Fruit fly (Drosophila melanogaster) whole organism, embryonic: ENCODE measurements around the gene CG31538.
A peak's percentile ranks its signal among the peaks of the same experiment; 100 is the strongest.

Source experiments
- Adf1 ChIP-seq: fragments of 200-800 bp; sonication (Bioruptor generic); IDR thresholded peaks from 2 replicates; pipeline ENCODE4 v1.3.6; 2022; ENCODE audit warnings: missing biosample characterization, missing genetic modification characterization
- CG10654 ChIP-seq: fragments of 200-800 bp; sonication (Bioruptor generic); optimal IDR thresholded peaks from 2 replicates; lab custom pipeline; 2016; ENCODE audit warnings: missing biosample characterization, missing genetic modification characterization
- CG11456 ChIP-seq: fragments of 200-800 bp; sonication (Bioruptor generic); IDR thresholded peaks from 3 replicates; pipeline ENCODE4 v1.3.6; 2022; ENCODE audit warnings: missing biosample characterization, missing genetic modification characterization
- CG12104 ChIP-seq: fragments of 200-800 bp; sonication (Bioruptor generic); optimal IDR thresholded peaks from 3 replicates; lab custom pipeline; 2016; ENCODE audit warnings: missing biosample characterization, missing genetic modification characterization
- CG12155 ChIP-seq: fragments of 200-800 bp; sonication (Bioruptor generic); optimal IDR thresholded peaks from 3 replicates; lab custom pipeline; 2016; ENCODE audit warnings: missing biosample characterization, missing genetic modification characterization
- CG15514 ChIP-seq: fragments of 200-800 bp; sonication (Bioruptor generic); optimal IDR thresholded peaks from 3 replicates; lab custom pipeline; 2017; ENCODE audit warnings: missing biosample characterization, missing genetic modification characterization, mild to moderate bottlenecking, moderate library complexity, missing genetic modification reagents
- CG17186 ChIP-seq: fragments of 200-800 bp; sonication (Bioruptor generic); optimal IDR thresholded peaks from 3 replicates; lab custom pipeline; 2017; ENCODE audit warnings: missing biosample characterization, missing genetic modification reagents, missing genetic modification characterization
- CG17385 ChIP-seq: fragments of 200-800 bp; sonication (Bioruptor generic); optimal IDR thresholded peaks from 3 replicates; lab custom pipeline; 2018; ENCODE audit warnings: missing biosample characterization, mild to moderate bottlenecking, missing genetic modification characterization
- CG17612 ChIP-seq: fragments of 200-800 bp; sonication (Bioruptor generic); IDR thresholded peaks from 2 replicates; pipeline ENCODE4 v1.3.6; 2022; ENCODE audit warnings: missing biosample characterization, missing genetic modification characterization
- CG17912 ChIP-seq: fragments of 200-800 bp; sonication (Bioruptor generic); optimal IDR thresholded peaks from 2 replicates; lab custom pipeline; 2018; ENCODE audit warnings: missing biosample characterization, mild to moderate bottlenecking, missing genetic modification characterization
- CG3065 ChIP-seq: fragments of 200-800 bp; sonication (Bioruptor generic); optimal IDR thresholded peaks from 2 replicates; lab custom pipeline; 2016; ENCODE audit warnings: missing biosample characterization, missing genetic modification characterization
- CG5953 ChIP-seq: fragments of 200-800 bp; sonication (Bioruptor generic); IDR thresholded peaks from 2 replicates; pipeline ENCODE4 v1.3.6; 2022; ENCODE audit warnings: missing biosample characterization, missing genetic modification characterization
- CG8089 ChIP-seq: fragments of 200-800 bp; sonication (Bioruptor generic); optimal IDR thresholded peaks from 3 replicates; lab custom pipeline; 2016; ENCODE audit warnings: missing biosample characterization, missing genetic modification characterization
- CG8290 ChIP-seq, 3 experiments: fragments of 200-800 bp; sonication (Bioruptor generic); optimal IDR thresholded peaks; 2 replicates each; lab custom pipeline; 2016 to 2019; ENCODE audit warnings: missing biosample characterization in 3 of 3, missing genetic modification characterization in 3 of 3, mild to moderate bottlenecking in 2 of 3, moderate library complexity in 1 of 3
- CG8478 ChIP-seq: fragments of >200 bp; optimal IDR thresholded peaks from 2 replicates; lab custom pipeline; 2018
- Elba2 ChIP-seq: fragments of 200-800 bp; sonication (Bioruptor generic); optimal IDR thresholded peaks from 3 replicates; lab custom pipeline; 2016; ENCODE audit warnings: missing biosample characterization, missing genetic modification characterization
- Ets65A ChIP-seq: fragments of 200-800 bp; sonication (Bioruptor generic); peaks from one replicate; lab custom pipeline; 2016; ENCODE audit warnings: missing biosample characterization, missing genetic modification characterization
- Hr78 ChIP-seq, 2 experiments: fragments of 200-800 bp in 1 of 2; fragments of >200 bp in 1 of 2; sonication (Bioruptor generic) in 1 of 2; optimal IDR thresholded peaks; 2 replicates each; lab custom pipeline; 2017 to 2019; ENCODE audit warnings: missing biosample characterization in 2 of 2, missing genetic modification characterization in 2 of 2, mild to moderate bottlenecking in 1 of 2, moderate library complexity in 1 of 2
- NK7.1 ChIP-seq: fragments of 200-800 bp; sonication (Bioruptor generic); optimal IDR thresholded peaks from 3 replicates; lab custom pipeline; 2016; ENCODE audit warnings: missing biosample characterization, missing genetic modification characterization
- NfI ChIP-seq: fragments of 200-800 bp; sonication (Bioruptor generic); optimal IDR thresholded peaks from 3 replicates; lab custom pipeline; 2018; ENCODE audit warnings: missing biosample characterization, mild to moderate bottlenecking, missing genetic modification characterization, moderate library complexity
- Pdp1 ChIP-seq, 2 experiments: fragments of 200-800 bp; sonication (Bioruptor generic); optimal IDR thresholded peaks; 3 replicates each; lab custom pipeline; 2016; ENCODE audit warnings: missing biosample characterization in 2 of 2, missing genetic modification characterization in 2 of 2, mild to moderate bottlenecking in 1 of 2, moderate library complexity in 1 of 2
- Six4 ChIP-seq: fragments of 200-800 bp; sonication (Bioruptor generic); optimal IDR thresholded peaks from 2 replicates; lab custom pipeline; 2016; ENCODE audit warnings: missing biosample characterization, missing genetic modification characterization
- Sry-β ChIP-seq: fragments of 200-800 bp; sonication (Bioruptor generic); optimal IDR thresholded peaks from 2 replicates; lab custom pipeline; 2018; ENCODE audit warnings: missing biosample characterization, mild to moderate bottlenecking, missing genetic modification characterization, moderate library complexity
- Trl ChIP-seq, 3 experiments: fragments of >200 bp in 2 of 3; fragments of 200-800 bp in 1 of 3; sonication (Bioruptor generic) in 1 of 3; optimal IDR thresholded peaks; 2 replicates in 1 of 3; 3 replicates in 2 of 3; lab custom pipeline; 2016 to 2017; ENCODE audit warnings: missing biosample characterization in 1 of 3, missing genetic modification characterization in 1 of 3
- Xrp1 ChIP-seq: fragments of 200-800 bp; sonication (Bioruptor generic); IDR thresholded peaks from 2 replicates; pipeline ENCODE4 v1.3.6; 2022; ENCODE audit warnings: missing biosample characterization, missing genetic modification characterization
- al ChIP-seq: fragments of 200-800 bp; sonication (Bioruptor generic); IDR thresholded peaks from 2 replicates; pipeline ENCODE4 v1.3.6; 2022; ENCODE audit warnings: missing biosample characterization, missing genetic modification characterization
- ap ChIP-seq: fragments of 200-800 bp; sonication (Bioruptor generic); IDR thresholded peaks from 2 replicates; pipeline ENCODE4 v1.3.6; 2022; ENCODE audit warnings: missing biosample characterization, missing genetic modification characterization
- ato ChIP-seq: fragments of 200-800 bp; sonication (Bioruptor generic); IDR thresholded peaks from 2 replicates; pipeline ENCODE4 v1.3.6; 2022; ENCODE audit warnings: missing biosample characterization, missing genetic modification characterization; ENCODE audit not compliant: partially characterized antibody
- ci ChIP-seq: fragments of 200-800 bp; sonication (Bioruptor generic); IDR thresholded peaks from 3 replicates; pipeline ENCODE4 v1.3.6; 2022; ENCODE audit warnings: missing biosample characterization, missing genetic modification characterization
- dmrt11E ChIP-seq: fragments of 200-800 bp; sonication (Bioruptor generic); optimal IDR thresholded peaks from 3 replicates; lab custom pipeline; 2018; ENCODE audit warnings: missing biosample characterization, mild to moderate bottlenecking, missing genetic modification characterization, moderate library complexity
- ind ChIP-seq: fragments of 200-800 bp; sonication (Bioruptor generic); optimal IDR thresholded peaks from 3 replicates; lab custom pipeline; 2016; ENCODE audit warnings: missing biosample characterization, missing genetic modification characterization
- jumu ChIP-seq: fragments of 200-800 bp; sonication (Bioruptor generic); optimal IDR thresholded peaks from 3 replicates; lab custom pipeline; 2016; ENCODE audit warnings: missing biosample characterization, missing genetic modification characterization
- kay ChIP-seq: fragments of 200-800 bp; sonication (Bioruptor generic); optimal IDR thresholded peaks from 2 replicates; lab custom pipeline; 2016; ENCODE audit warnings: missing biosample characterization, missing genetic modification characterization
- lov ChIP-seq, 2 experiments: fragments of 200-800 bp in 1 of 2; fragments of >200 bp in 1 of 2; sonication (Bioruptor generic) in 1 of 2; IDR thresholded peaks in 1 of 2; optimal IDR thresholded peaks in 1 of 2; 2 replicates in 1 of 2; 3 replicates in 1 of 2; pipeline versions ENCODE4 v1.3.6 to Lab custom; 2017 to 2022; ENCODE audit warnings: missing biosample characterization in 1 of 2, missing genetic modification characterization in 1 of 2
- mld ChIP-seq: fragments of 200-800 bp; sonication (Bioruptor generic); IDR thresholded peaks from 3 replicates; pipeline ENCODE4 v1.3.6; 2022; ENCODE audit warnings: missing biosample characterization, missing genetic modification characterization; ENCODE audit not compliant: partially characterized antibody
- onecut ChIP-seq: fragments of 200-800 bp; sonication (Bioruptor generic); IDR thresholded peaks from 2 replicates; pipeline ENCODE4 v1.3.6; 2022; ENCODE audit warnings: missing biosample characterization, missing genetic modification characterization
- pfk ChIP-seq: fragments of 200-800 bp; sonication (Bioruptor generic); optimal IDR thresholded peaks from 2 replicates; lab custom pipeline; 2018; ENCODE audit warnings: missing biosample characterization, mild to moderate bottlenecking, missing genetic modification characterization, moderate library complexity
- prd ChIP-seq, 3 experiments: fragments of >200 bp in 2 of 3; fragments of 200-800 bp in 1 of 3; sonication (Bioruptor generic) in 1 of 3; optimal IDR thresholded peaks in 2 of 3; IDR thresholded peaks in 1 of 3; 2 replicates in 2 of 3; 3 replicates in 1 of 3; pipeline versions ENCODE4 v1.3.6 to Lab custom; 2017 to 2022; ENCODE audit warnings: missing biosample characterization in 1 of 3, missing genetic modification characterization in 1 of 3
- ro ChIP-seq: fragments of 200-800 bp; sonication (Bioruptor generic); IDR thresholded peaks from 2 replicates; pipeline ENCODE4 v1.3.6; 2022; ENCODE audit warnings: missing biosample characterization, missing genetic modification characterization
- row ChIP-seq: fragments of 200-800 bp; sonication (Bioruptor generic); IDR thresholded peaks from 3 replicates; pipeline ENCODE4 v1.3.6; 2022; ENCODE audit warnings: missing biosample characterization, missing genetic modification characterization
- sc ChIP-seq, 3 experiments: fragments of >200 bp in 2 of 3; fragments of 200-800 bp in 1 of 3; sonication (Bioruptor generic) in 1 of 3; optimal IDR thresholded peaks; 2 replicates in 2 of 3; 3 replicates in 1 of 3; lab custom pipeline; 2017; ENCODE audit warnings: mild to moderate bottlenecking in 1 of 3, missing biosample characterization in 1 of 3, missing genetic modification characterization in 1 of 3, missing genetic modification reagents in 1 of 3
- sim ChIP-seq: fragments of 200-800 bp; sonication (Bioruptor generic); IDR thresholded peaks from 2 replicates; pipeline ENCODE4 v1.3.6; 2022; ENCODE audit warnings: missing biosample characterization, missing genetic modification characterization
- sob ChIP-seq: fragments of 200-800 bp; sonication (Bioruptor generic); IDR thresholded peaks from 2 replicates; pipeline ENCODE4 v1.3.6; 2022; ENCODE audit warnings: missing biosample characterization, missing genetic modification characterization
- sr ChIP-seq: fragments of 200-800 bp; sonication (Bioruptor generic); IDR thresholded peaks from 3 replicates; pipeline ENCODE4 v1.3.6; 2022; ENCODE audit warnings: missing biosample characterization, missing genetic modification characterization
- tap ChIP-seq: fragments of 200-800 bp; optimal IDR thresholded peaks from 3 replicates; lab custom pipeline; 2019; ENCODE audit warnings: missing biosample characterization, mild to moderate bottlenecking, missing genetic modification characterization, moderate library complexity
- unc-4 ChIP-seq: fragments of 200-800 bp; sonication (Bioruptor generic); IDR thresholded peaks from 2 replicates; pipeline ENCODE4 v1.3.6; 2022; ENCODE audit warnings: missing biosample characterization, missing genetic modification characterization; ENCODE audit not compliant: partially characterized antibody
- zf30C ChIP-seq: fragments of 200-800 bp; sonication (Bioruptor generic); optimal IDR thresholded peaks from 3 replicates; lab custom pipeline; 2018; ENCODE audit warnings: missing biosample characterization, mild to moderate bottlenecking, missing genetic modification characterization

Gene CG31538

DNA sequence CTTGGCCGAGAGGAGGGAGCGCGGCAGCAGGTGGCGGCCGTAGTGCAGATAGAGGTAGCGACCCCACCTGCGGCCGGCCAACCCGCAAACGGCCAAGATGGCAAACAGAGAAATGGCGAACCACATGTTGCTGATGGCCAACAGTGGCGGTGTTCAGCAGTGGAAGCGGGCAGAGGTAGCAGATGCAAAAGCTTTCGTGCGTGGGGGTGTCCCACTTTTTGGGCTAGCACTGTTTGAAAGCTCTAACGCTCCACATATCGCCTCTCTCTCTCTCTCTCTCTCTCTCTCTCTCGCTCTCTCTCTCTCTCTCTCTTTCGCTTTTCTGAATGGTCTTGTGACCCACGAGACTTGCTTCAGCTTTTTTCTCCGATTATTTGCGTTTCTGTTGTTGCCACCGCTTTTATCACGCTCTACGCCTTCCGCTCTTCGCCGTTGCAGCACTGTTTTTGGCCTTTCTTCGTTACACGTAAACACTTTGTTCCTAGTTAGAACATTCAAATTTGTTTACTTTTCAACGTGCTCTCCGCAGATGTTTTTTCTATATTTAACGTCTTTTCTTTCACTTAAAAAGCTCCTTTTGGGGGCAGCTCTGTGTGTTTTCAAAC is 5.2 kb upstream of the CG31538 start (continued):
- no peak for TF ChIP-seq sim
- TF ChIP-seq ato (GFP tag; lab: Robert Waterston, UW): 0 out of 2 replicates have a peak, but pooled peaks have one; percentile 30
- no peak for TF ChIP-seq CG12104
- TF ChIP-seq CG15514: no peak
- peak; percentile 87 for TF ChIP-seq Adf1 (GFP tag; lab: Robert Waterston, UW)
- TF ChIP-seq row: peak; percentile 19; the same call in 2 of the 3 replicates
- no peak for TF ChIP-seq Pdp1 (GFP tag; optimal IDR thresholded peaks at IDR 0.05; lab: Kevin White, UChicago)
- no peak for TF ChIP-seq CG17385
- no peak for TF ChIP-seq sc (optimal IDR thresholded peaks at IDR 0.05; lab: Kevin White, UChicago)
- TF ChIP-seq sc (GFP tag; optimal IDR thresholded peaks at IDR 0.05; lab: Kevin White, UChicago): no peak
- no peak for TF ChIP-seq Six4 (GFP tag; lab: Kevin White, UChicago)
- no peak for TF ChIP-seq zf30C
- TF ChIP-seq Sry-β (GFP tag; lab: Kevin White, UChicago): no peak
- TF ChIP-seq tap (tag; lab: Kevin White, UChicago): no peak
- no peak for TF ChIP-seq lov (optimal IDR thresholded peaks at IDR 0.05; lab: Kevin White, UChicago)
- no peak for TF ChIP-seq lov (GFP tag; IDR thresholded peaks at IDR 0.05; lab: Robert Waterston, UW)
- no peak for TF ChIP-seq ro
- no peak for TF ChIP-seq onecut (GFP tag; lab: Robert Waterston, UW)
- TF ChIP-seq NK7.1: no peak
- TF ChIP-seq NfI (GFP tag; lab: Kevin White, UChicago): peak; percentile 23
- TF ChIP-seq al (GFP tag; lab: Robert Waterston, UW): peak; percentile 12; the same call in 1 of the 2 replicates
- TF ChIP-seq sob: 0 out of 2 replicates have a peak, but pooled peaks have one; percentile 39
- peak; percentile 77 for TF ChIP-seq CG11456
- 0 out of 3 replicates have a peak, but pooled peaks have one; percentile 44 for TF ChIP-seq mld
- TF ChIP-seq CG17612: 0 out of 2 replicates have a peak, but pooled peaks have one; percentile 16
- TF ChIP-seq CG8478 (lab: Kevin White, UChicago): peak; percentile 74
- TF ChIP-seq ind: peak; percentile 3
- 0 out of 2 replicates have a peak, but pooled peaks have one; percentile 3 for TF ChIP-seq ap (GFP tag; lab: Robert Waterston, UW)
- peak; percentile 75; the same call in 2 of the 3 replicates for TF ChIP-seq ci (GFP tag; lab: Robert Waterston, UW)
- no peak for TF ChIP-seq CG3065
- TF ChIP-seq Xrp1 (GFP tag; lab: Robert Waterston, UW): no peak; the same call in 1 of the 2 replicates
- no peak for TF ChIP-seq Hr78 (GFP tag; optimal IDR thresholded peaks at IDR 0.05; lab: Kevin White, UChicago)
- no peak for TF ChIP-seq prd (optimal IDR thresholded peaks at IDR 0.05; lab: Kevin White, UChicago)
- peak; percentile 34; the same call in 1 of the 3 replicates for TF ChIP-seq prd (GFP tag; IDR thresholded peaks at IDR 0.05; lab: Robert Waterston, UW)
- TF ChIP-seq sr (GFP tag; lab: Robert Waterston, UW): peak; percentile 68; the same call in 2 of the 3 replicates
- no peak for TF ChIP-seq CG5953
- no peak for TF ChIP-seq CG10654 (GFP tag; lab: Kevin White, UChicago)
- peak; percentile 23 for TF ChIP-seq jumu (GFP tag; lab: Kevin White, UChicago)
- TF ChIP-seq CG12155 (GFP tag; lab: Kevin White, UChicago): no peak
- no peak for TF ChIP-seq CG17912 (GFP tag; lab: Kevin White, UChicago)
- no peak for TF ChIP-seq CG17186 (GFP tag; lab: Kevin White, UChicago)
- TF ChIP-seq unc-4 (GFP tag; lab: Robert Waterston, UW): peak; percentile 52
- TF ChIP-seq kay (GFP tag; lab: Kevin White, UChicago): no peak
- no peak for TF ChIP-seq CG8290 (GFP tag; optimal IDR thresholded peaks at IDR 0.05; lab: Kevin White, UChicago)
- TF ChIP-seq CG8290 (tag; optimal IDR thresholded peaks at IDR 0.05; lab: Kevin White, UChicago): peak in 1 of 2 experiments; percentile 74
- TF ChIP-seq Trl (optimal IDR thresholded peaks at IDR 0.05; lab: Kevin White, UChicago): peak; percentile 88 to 100
- peak; percentile 62 for TF ChIP-seq Trl (GFP tag; optimal IDR thresholded peaks at IDR 0.05; lab: Kevin White, UChicago)
- peak; percentile 61 for TF ChIP-seq Ets65A
- no peak for TF ChIP-seq CG8089 (GFP tag; lab: Kevin White, UChicago)
- no peak for TF ChIP-seq pfk (GFP tag; lab: Kevin White, UChicago)
- no peak for TF ChIP-seq Elba2 (GFP tag; lab: Kevin White, UChicago)
- TF ChIP-seq dmrt11E (tag; lab: Kevin White, UChicago): no peak
